Worm (Caenorhabditis elegans): ENCODE data around the gene gpa-2.
A peak's percentile ranks its signal among the peaks of the same experiment; 100 is the strongest.

Gene gpa-2

DNA sequence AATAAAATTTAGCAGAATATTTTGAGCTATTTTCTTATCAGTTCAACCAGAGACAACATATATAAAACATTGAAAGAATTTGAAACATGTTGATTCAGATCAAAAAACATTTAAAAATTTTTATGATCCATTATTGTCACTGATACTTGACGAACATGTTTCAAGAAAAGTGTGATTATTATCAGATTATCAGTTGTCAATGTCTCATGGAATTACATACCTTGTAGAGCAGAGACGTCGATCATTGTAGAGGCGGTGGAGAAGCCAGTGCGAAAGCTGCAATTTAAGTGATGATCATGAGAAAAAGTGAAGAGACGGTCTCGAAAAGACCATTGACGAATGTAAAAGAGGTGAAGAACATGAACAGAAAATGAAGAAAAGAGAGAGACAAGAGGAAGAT is 31.6 kb downstream of the gpa-2 start, which contains the start of gene F52E1.9:
F52E1.9 (minus strand) TSS at position 278 of the 400 bp plus-strand sequence.
- TF ChIP-seq zfp-2 (tag; optimal IDR thresholded peaks at IDR 0.05) (no peak), nhr-102 (tag; optimal IDR thresholded peaks at IDR 0.05) (peak; percentile 0), ztf-11 (tag; optimal IDR thresholded peaks at IDR 0.05) (no peak), mep-1 (tag; optimal IDR thresholded peaks at IDR 0.05) (peak; percentile 25), F37D6.2 (tag; optimal IDR thresholded peaks at IDR 0.05) (no peak), nhr-77 (tag; optimal IDR thresholded peaks at IDR 0.05) (peak; percentile 22), hlh-30 (tag; optimal IDR thresholded peaks at IDR 0.05; ENCODE audit: insufficient read depth) (peak; percentile 61), dmd-6 (GFP tag; IDR thresholded peaks at IDR 0.05) (peak; percentile 88), arid-1 (GFP tag; conservative IDR thresholded peaks at IDR 0.05) (no peak), skn-1 (tag; optimal IDR thresholded peaks at IDR 0.05) (no peak), lin-1 (GFP tag; IDR thresholded peaks at IDR 0.05) (0 out of 2 replicates have a peak, but pooled peaks have one; percentile 44), php-3 (GFP tag; IDR thresholded peaks at IDR 0.05) (peak; percentile 96), mdl-1 (tag; optimal IDR thresholded peaks at IDR 0.05) (peak in 1 of 2 experiments; percentile 25), daf-16 (GFP tag; optimal IDR thresholded peaks at IDR 0.05) (no peak), daf-16 (tag; optimal IDR thresholded peaks at IDR 0.05) (peak; percentile 85), nhr-48 (tag; optimal IDR thresholded peaks at IDR 0.05) (peak; percentile 17), sdz-12 (GFP tag; optimal IDR thresholded peaks at IDR 0.05) (no peak), hlh-11 (tag; optimal IDR thresholded peaks at IDR 0.05) (peak; percentile 74), daf-12 (tag; optimal IDR thresholded peaks at IDR 0.05) (no peak), attf-4 (tag; optimal IDR thresholded peaks at IDR 0.05) (no peak), lim-7 (GFP tag; IDR thresholded peaks at IDR 0.05) (no peak), hmg-1.1 (GFP tag; IDR thresholded peaks at IDR 0.05) (no peak), dve-1 (tag; optimal IDR thresholded peaks at IDR 0.05; ENCODE audit: insufficient read depth) (peak; percentile 78), T20F7.1 (GFP tag; optimal IDR thresholded peaks at IDR 0.05) (peak; percentile 26), pqm-1 (tag; optimal IDR thresholded peaks at IDR 0.05) (peak; percentile 86), ceh-82 (tag; optimal IDR thresholded peaks at IDR 0.05) (no peak), lsy-2 (tag; optimal IDR thresholded peaks at IDR 0.05) (peak in 1 of 2 experiments; percentile 16), ces-1 (GFP tag; optimal IDR thresholded peaks at IDR 0.05) (no peak), ceh-44 (GFP tag; IDR thresholded peaks at IDR 0.05) (no peak)

ce11 chrV:8403152-8403551 is 32.3 kb downstream of the gpa-2 start:
- TF ChIP-seq nhr-28 (tag; optimal IDR thresholded peaks at IDR 0.05) (peak; percentile 7), hif-1 (tag; optimal IDR thresholded peaks at IDR 0.05) (peak in 1 of 2 experiments; percentile 35), zip-2 (tag; optimal IDR thresholded peaks at IDR 0.05) (no peak), ceh-44 (GFP tag; IDR thresholded peaks at IDR 0.05) (no peak), lin-38 (GFP tag; IDR thresholded peaks at IDR 0.05) (no peak), madf-9 (GFP tag; conservative IDR thresholded peaks at IDR 0.05) (no peak), tag-97 (GFP tag; IDR thresholded peaks at IDR 0.05) (no peak), nhr-25 (tag; optimal IDR thresholded peaks at IDR 0.05; ENCODE audit: borderline replicate concordance, insufficient read depth) (no peak), nhr-77 (tag; optimal IDR thresholded peaks at IDR 0.05) (no peak), Y105C5A.15 (GFP tag; IDR thresholded peaks at IDR 0.05) (no peak), lir-3 (tag; optimal IDR thresholded peaks at IDR 0.05) (no peak), vab-7 (GFP tag; IDR thresholded peaks at IDR 0.05) (no peak), arid-1 (GFP tag; conservative IDR thresholded peaks at IDR 0.05) (no peak), egl-27 (tag; optimal IDR thresholded peaks at IDR 0.05) (no peak), lin-13 (GFP tag; optimal IDR thresholded peaks at IDR 0.05) (no peak), pqm-1 (tag; optimal IDR thresholded peaks at IDR 0.05) (peak; percentile 32), hlh-30 (tag; optimal IDR thresholded peaks at IDR 0.05; ENCODE audit: insufficient read depth) (peak; percentile 73), ctbp-1 (GFP tag; IDR thresholded peaks at IDR 0.05) (no peak), snpc-1.2 (GFP tag; IDR thresholded peaks at IDR 0.05) (no peak), fos-1 (tag; optimal IDR thresholded peaks at IDR 0.05) (no peak), ZK337.2 (GFP tag; IDR thresholded peaks at IDR 0.05) (no peak), F10B5.3 (tag; optimal IDR thresholded peaks at IDR 0.05) (no peak), dpl-1 (GFP tag; optimal IDR thresholded peaks at IDR 0.05) (no peak), daf-12 (tag; optimal IDR thresholded peaks at IDR 0.05) (no peak), mes-2 (tag; optimal IDR thresholded peaks at IDR 0.05; ENCODE audit: poor library complexity, severe bottlenecking) (peak; percentile 33), pha-4 (GFP tag; IDR thresholded peaks at IDR 0.05) (no peak), pha-4 (tag; optimal IDR thresholded peaks at IDR 0.05) (no peak), lin-1 (GFP tag; IDR thresholded peaks at IDR 0.05) (0 out of 2 replicates have a peak, but pooled peaks have one; percentile 43), daf-16 (GFP tag; optimal IDR thresholded peaks at IDR 0.05) (no peak), daf-16 (tag; optimal IDR thresholded peaks at IDR 0.05) (peak; percentile 37)
